Worm (Caenorhabditis elegans) whole organism, mixed stage, embryonic: ENCODE results near the gene C18D4.4.

Experiments
- blmp-1 ChIP-seq: fragments of 150-350 bp; optimal IDR thresholded peaks from 2 replicates; lab custom pipeline; 2014; ENCODE audit warnings: missing biosample characterization, missing genetic modification characterization
- cnd-1 ChIP-seq: fragments of 200-800 bp; sonication (Bioruptor generic); optimal IDR thresholded peaks from 2 replicates; lab custom pipeline; 2018; ENCODE audit warnings: mild to moderate bottlenecking, missing genetic modification characterization, missing compliant biosample characterization
- elt-1 ChIP-seq: sonication (generic microtip); optimal IDR thresholded peaks from 2 replicates; lab custom pipeline; 2017; ENCODE audit warnings: missing genetic modification characterization, mild to moderate bottlenecking, missing compliant biosample characterization, antibody characterized with exemption, moderate library complexity, borderline replicate concordance; ENCODE audit not compliant: insufficient read depth
- nhr-12 ChIP-seq: fragments of 150-350 bp; optimal IDR thresholded peaks from 2 replicates; lab custom pipeline; 2014; ENCODE audit warnings: missing biosample characterization, missing genetic modification characterization
- zip-8 ChIP-seq: fragments of 150-350 bp; optimal IDR thresholded peaks from 2 replicates; lab custom pipeline; 2014; ENCODE audit warnings: missing biosample characterization, missing genetic modification characterization
- ztf-11 ChIP-seq: fragments of 150-350 bp; optimal IDR thresholded peaks from 2 replicates; lab custom pipeline; 2014; ENCODE audit warnings: missing biosample characterization, missing genetic modification characterization

ce11 chrV:17551396-17551795, 20.1 kb upstream of the C18D4.4 start:
- TF ChIP-seq ztf-11 = no peak
- TF ChIP-seq elt-1 (tag; lab: Kevin White, UChicago) = no peak
- TF ChIP-seq nhr-12 = no peak
- no peak for TF ChIP-seq blmp-1 (tag; lab: Kevin White, UChicago)
- no peak for TF ChIP-seq zip-8
- no peak for TF ChIP-seq cnd-1
